Worm (Caenorhabditis elegans) whole organism, mixed stage, embryonic: ENCODE data around the gene nck-1.

ENCODE experiments used
- M03D4.4 ChIP-seq: sonication (generic microtip); optimal IDR thresholded peaks from 2 replicates; lab custom pipeline; 2017; ENCODE audit warnings: mild to moderate bottlenecking, missing genetic modification characterization, missing compliant biosample characterization
- bed-3 ChIP-seq: fragments of 200-800 bp; sonication (Bioruptor generic); optimal IDR thresholded peaks from 3 replicates; lab custom pipeline; 2018; ENCODE audit warnings: mild to moderate bottlenecking, missing genetic modification characterization, moderate library complexity, missing compliant biosample characterization
- blmp-1 ChIP-seq: fragments of 150-350 bp; optimal IDR thresholded peaks from 2 replicates; lab custom pipeline; 2014; ENCODE audit warnings: missing biosample characterization, missing genetic modification characterization
- ceh-39 ChIP-seq: fragments of 150-350 bp; optimal IDR thresholded peaks from 2 replicates; lab custom pipeline; 2014; ENCODE audit warnings: missing biosample characterization, missing genetic modification characterization
- ceh-43 ChIP-seq: fragments of 200-800 bp; sonication (Bioruptor generic); optimal IDR thresholded peaks from 2 replicates; lab custom pipeline; 2018; ENCODE audit warnings: mild to moderate bottlenecking, missing genetic modification characterization, moderate library complexity, missing compliant biosample characterization
- ces-1 ChIP-seq: fragments of 150-350 bp; optimal IDR thresholded peaks from 2 replicates; lab custom pipeline; 2014; ENCODE audit warnings: missing biosample characterization, missing genetic modification reagents, missing genetic modification characterization
- cnd-1 ChIP-seq: fragments of 200-800 bp; sonication (Bioruptor generic); optimal IDR thresholded peaks from 2 replicates; lab custom pipeline; 2018; ENCODE audit warnings: mild to moderate bottlenecking, missing genetic modification characterization, missing compliant biosample characterization
- drap-1 ChIP-seq: fragments of 200-800 bp; sonication (Bioruptor generic); optimal IDR thresholded peaks from 3 replicates; lab custom pipeline; 2018; ENCODE audit warnings: mild to moderate bottlenecking, missing genetic modification characterization, missing compliant biosample characterization
- elt-1 ChIP-seq: sonication (generic microtip); optimal IDR thresholded peaks from 2 replicates; lab custom pipeline; 2017; ENCODE audit warnings: missing genetic modification characterization, mild to moderate bottlenecking, missing compliant biosample characterization, antibody characterized with exemption, moderate library complexity, borderline replicate concordance; ENCODE audit not compliant: insufficient read depth
- elt-3 ChIP-seq: fragments of 150-350 bp; optimal IDR thresholded peaks from 2 replicates; lab custom pipeline; 2014; ENCODE audit warnings: missing biosample characterization, missing genetic modification characterization
- flh-1 ChIP-seq: fragments of 200-800 bp; sonication (Bioruptor generic); optimal IDR thresholded peaks from 2 replicates; lab custom pipeline; 2018; ENCODE audit warnings: mild to moderate bottlenecking, missing genetic modification characterization, moderate library complexity, missing compliant biosample characterization
- lin-13 ChIP-seq: fragments of 150-350 bp; optimal IDR thresholded peaks from 2 replicates; lab custom pipeline; 2014; ENCODE audit warnings: missing biosample characterization, missing genetic modification characterization
- lsy-2 ChIP-seq: fragments of 150-350 bp; optimal IDR thresholded peaks from 2 replicates; lab custom pipeline; 2014; ENCODE audit warnings: missing biosample characterization, missing genetic modification characterization
- mab-5 ChIP-seq: fragments of 150-350 bp; optimal IDR thresholded peaks from 2 replicates; lab custom pipeline; 2014; ENCODE audit warnings: missing biosample characterization, missing genetic modification characterization
- mls-2 ChIP-seq: sonication (generic microtip); optimal IDR thresholded peaks from 2 replicates; lab custom pipeline; 2016; ENCODE audit warnings: mild to moderate bottlenecking, missing genetic modification characterization, moderate library complexity, missing compliant biosample characterization
- nhr-12 ChIP-seq: fragments of 150-350 bp; optimal IDR thresholded peaks from 2 replicates; lab custom pipeline; 2014; ENCODE audit warnings: missing biosample characterization, missing genetic modification characterization
- nhr-2 ChIP-seq: fragments of 150-350 bp; optimal IDR thresholded peaks from 2 replicates; lab custom pipeline; 2014; ENCODE audit warnings: missing biosample characterization, missing genetic modification characterization
- nhr-237 ChIP-seq: fragments of 150-350 bp; optimal IDR thresholded peaks from 2 replicates; lab custom pipeline; 2014; ENCODE audit warnings: missing biosample characterization, missing genetic modification characterization
- nhr-28 ChIP-seq: fragments of 150-350 bp; optimal IDR thresholded peaks from 2 replicates; lab custom pipeline; 2014; ENCODE audit warnings: missing biosample characterization, missing genetic modification characterization
- nhr-76 ChIP-seq: sonication (generic microtip); optimal IDR thresholded peaks from 2 replicates; lab custom pipeline; 2017; ENCODE audit warnings: missing biosample characterization, missing genetic modification characterization
- pha-4 ChIP-seq: fragments of 150-350 bp; optimal IDR thresholded peaks from 2 replicates; lab custom pipeline; 2018; ENCODE audit warnings: missing biosample characterization, missing genetic modification reagents, missing genetic modification characterization
- sem-2 ChIP-seq: fragments of 200-800 bp; sonication (Bioruptor generic); optimal IDR thresholded peaks from 2 replicates; lab custom pipeline; 2018; ENCODE audit warnings: mild to moderate bottlenecking, missing genetic modification characterization, missing compliant biosample characterization
- snpc-4 ChIP-seq: fragments of 150-350 bp; optimal IDR thresholded peaks from 2 replicates; lab custom pipeline; 2014; ENCODE audit warnings: missing biosample characterization, missing genetic modification characterization
- tbx-8 ChIP-seq: fragments of 200-800 bp; sonication (Bioruptor generic); optimal IDR thresholded peaks from 2 replicates; lab custom pipeline; 2018; ENCODE audit warnings: mild to moderate bottlenecking, missing genetic modification characterization, moderate library complexity, missing compliant biosample characterization
- unc-120 ChIP-seq: sonication (generic microtip); optimal IDR thresholded peaks from 2 replicates; lab custom pipeline; 2017; ENCODE audit warnings: missing genetic modification characterization, missing compliant biosample characterization; ENCODE audit not compliant: poor library complexity, severe bottlenecking
- unc-39 ChIP-seq: fragments of 150-350 bp; optimal IDR thresholded peaks from 2 replicates; lab custom pipeline; 2014; ENCODE audit warnings: missing biosample characterization, missing genetic modification characterization
- unc-62 ChIP-seq: fragments of 150-350 bp; optimal IDR thresholded peaks from 2 replicates; lab custom pipeline; 2014; ENCODE audit warnings: missing biosample characterization, missing genetic modification reagents, missing genetic modification characterization
- zip-8 ChIP-seq: fragments of 150-350 bp; optimal IDR thresholded peaks from 2 replicates; lab custom pipeline; 2014; ENCODE audit warnings: missing biosample characterization, missing genetic modification characterization
- ztf-11 ChIP-seq: fragments of 150-350 bp; optimal IDR thresholded peaks from 2 replicates; lab custom pipeline; 2014; ENCODE audit warnings: missing biosample characterization, missing genetic modification characterization

nck-1 gene

DNA sequence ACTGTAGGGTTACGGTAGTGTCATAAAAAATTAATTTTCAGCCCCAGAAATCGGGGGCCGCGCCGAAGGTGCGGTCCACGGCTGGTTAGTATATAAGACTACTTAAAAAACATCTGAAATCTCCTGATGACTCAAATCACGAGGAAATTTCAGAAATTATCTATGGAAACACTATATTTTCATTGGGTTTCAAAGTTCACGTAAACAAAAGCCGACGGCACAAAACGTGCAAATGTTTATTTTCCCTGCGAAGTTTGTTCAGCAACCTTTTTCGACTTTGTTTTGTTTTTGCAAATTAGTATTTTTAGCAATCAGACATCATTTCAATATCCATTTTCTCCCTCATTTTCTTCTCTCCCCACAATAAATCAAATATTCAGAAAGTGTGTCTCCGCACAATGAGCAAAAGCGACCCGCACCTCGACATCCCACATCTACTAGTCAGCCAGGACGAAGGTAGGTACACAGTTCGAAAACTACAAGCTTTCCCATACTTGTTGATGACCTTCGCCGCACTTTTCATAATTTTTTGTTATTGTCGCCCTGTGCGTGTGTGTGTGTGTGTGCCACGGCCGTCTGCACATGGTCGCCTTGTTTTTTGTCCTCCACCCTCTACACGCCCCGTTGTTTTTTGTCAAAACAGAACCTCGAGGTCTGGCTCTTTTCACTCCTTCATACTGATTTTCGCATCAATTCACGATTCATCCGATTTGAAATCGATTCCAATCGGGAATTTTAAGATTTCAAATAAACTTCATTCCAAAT, 16.5 kb downstream of the nck-1 start:
- TF ChIP-seq nhr-237 (tag; lab: Kevin White, UChicago) = no peak
- TF ChIP-seq drap-1 (GFP tag; lab: Kevin White, UChicago) = no peak
- no peak for TF ChIP-seq snpc-4 (tag; lab: Kevin White, UChicago)
- no peak for TF ChIP-seq ceh-39 (tag; lab: Kevin White, UChicago)
- TF ChIP-seq nhr-12 (tag; lab: Kevin White, UChicago) = no peak
- no peak for TF ChIP-seq tbx-8
- no peak for TF ChIP-seq lin-13 (tag; lab: Kevin White, UChicago)
- TF ChIP-seq nhr-2 = no peak
- no peak for TF ChIP-seq ztf-11
- TF ChIP-seq nhr-28 (tag; lab: Kevin White, UChicago) = no peak
- no peak for TF ChIP-seq unc-39 (tag; lab: Kevin White, UChicago)
- TF ChIP-seq M03D4.4 (tag; lab: Kevin White, UChicago) = no peak
- no peak for TF ChIP-seq ces-1 (GFP tag; lab: Kevin White, UChicago)
- no peak for TF ChIP-seq unc-62 (GFP tag; lab: Kevin White, UChicago)
- no peak for TF ChIP-seq mab-5
- TF ChIP-seq pha-4 (tag; lab: Kevin White, UChicago) = no peak
- TF ChIP-seq, all 35 proteins: peak for 0

DNA sequence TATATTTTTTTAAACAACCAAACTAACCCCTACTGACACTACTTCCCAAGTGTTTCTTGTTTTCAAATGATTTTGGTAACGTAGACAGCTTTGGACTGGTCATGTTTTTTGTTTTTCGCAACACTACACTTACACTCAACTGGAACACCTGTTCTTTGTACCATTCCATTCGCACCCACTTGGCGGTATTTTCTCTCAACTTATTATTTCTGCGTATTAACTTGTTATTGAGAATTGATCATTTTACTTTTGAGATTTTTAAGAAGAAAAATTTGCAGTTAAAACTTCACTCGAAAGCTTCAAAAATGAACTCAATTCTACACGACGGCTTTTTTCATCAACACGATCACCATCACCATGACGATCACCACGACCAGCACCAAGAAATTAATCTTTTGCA, 18.4 kb downstream of the nck-1 start, which contains the start of gene ZK470.2:
Gene ZK470.2 (plus strand): TSS at position 301 of the 400 bp plus-strand sequence.
- TF ChIP-seq nhr-76 (no peak), snpc-4 (tag; lab: Kevin White, UChicago) (no peak), zip-8 (tag; lab: Kevin White, UChicago) (no peak), cnd-1 (no peak), elt-1 (tag; lab: Kevin White, UChicago) (no peak), ceh-43 (GFP tag; lab: Kevin White, UChicago) (no peak), nhr-2 (no peak), ceh-39 (tag; lab: Kevin White, UChicago) (no peak), nhr-237 (tag; lab: Kevin White, UChicago) (no peak), unc-120 (no peak), unc-39 (tag; lab: Kevin White, UChicago) (no peak), M03D4.4 (tag; lab: Kevin White, UChicago) (no peak), drap-1 (GFP tag; lab: Kevin White, UChicago) (no peak), mls-2 (tag; lab: Kevin White, UChicago) (no peak), tbx-8 (no peak)

DNA sequence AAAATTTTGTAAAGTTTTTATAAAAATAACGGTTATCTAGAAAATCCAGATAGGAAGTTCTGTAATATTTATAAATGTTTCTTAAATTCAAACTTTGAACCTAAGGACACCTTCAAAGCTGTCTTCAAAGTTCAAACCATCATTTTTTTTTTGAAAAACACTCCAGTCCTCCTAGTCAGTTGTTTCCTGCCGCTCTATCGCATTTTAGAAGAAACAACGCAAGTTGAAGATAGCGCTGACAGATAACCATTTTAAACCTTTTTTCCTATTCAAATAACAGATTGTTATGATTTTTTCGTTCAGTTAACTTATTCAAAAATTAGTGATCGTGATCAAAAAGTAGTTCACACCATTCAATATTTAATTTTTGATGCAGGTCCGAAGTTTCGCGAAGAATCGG, 19.9 kb downstream of the nck-1 start:
- TF ChIP-seq mab-5 = no peak
- TF ChIP-seq flh-1 = no peak
- TF ChIP-seq sem-2 (GFP tag; lab: Kevin White, UChicago) = no peak
- TF ChIP-seq nhr-2 = no peak
- TF ChIP-seq lsy-2 (tag; lab: Kevin White, UChicago) = no peak
- TF ChIP-seq unc-39 (tag; lab: Kevin White, UChicago) = no peak
- TF ChIP-seq zip-8 (tag; lab: Kevin White, UChicago) = no peak
- no peak for TF ChIP-seq nhr-76
- no peak for TF ChIP-seq elt-1 (tag; lab: Kevin White, UChicago)
- no peak for TF ChIP-seq ztf-11
- TF ChIP-seq nhr-28 (tag; lab: Kevin White, UChicago) = no peak
- TF ChIP-seq elt-3 (tag; lab: Kevin White, UChicago) = no peak

ce11 chrX:4132243-4132642, 21.0 kb downstream of the nck-1 start:
- TF ChIP-seq M03D4.4 (tag; lab: Kevin White, UChicago) = no peak
- TF ChIP-seq elt-1 (tag; lab: Kevin White, UChicago) = peak; percentile 23
- no peak for TF ChIP-seq nhr-2
- TF ChIP-seq unc-62 (GFP tag; lab: Kevin White, UChicago) = no peak
- no peak for TF ChIP-seq ces-1 (GFP tag; lab: Kevin White, UChicago)
- TF ChIP-seq blmp-1 (tag; lab: Kevin White, UChicago) = no peak
- TF ChIP-seq, all 35 proteins: peak for 1

ce11 chrX:4131354-4131753, 21.9 kb downstream of the nck-1 start:
- TF ChIP-seq bed-3 (GFP tag; lab: Kevin White, UChicago) (no peak), nhr-76 (no peak), ceh-39 (tag; lab: Kevin White, UChicago) (no peak), ces-1 (GFP tag; lab: Kevin White, UChicago) (no peak), unc-62 (GFP tag; lab: Kevin White, UChicago) (no peak)
